Comparison of ENCODE assay signal across 6 worm cellular contexts in the genomic region with DNA sequence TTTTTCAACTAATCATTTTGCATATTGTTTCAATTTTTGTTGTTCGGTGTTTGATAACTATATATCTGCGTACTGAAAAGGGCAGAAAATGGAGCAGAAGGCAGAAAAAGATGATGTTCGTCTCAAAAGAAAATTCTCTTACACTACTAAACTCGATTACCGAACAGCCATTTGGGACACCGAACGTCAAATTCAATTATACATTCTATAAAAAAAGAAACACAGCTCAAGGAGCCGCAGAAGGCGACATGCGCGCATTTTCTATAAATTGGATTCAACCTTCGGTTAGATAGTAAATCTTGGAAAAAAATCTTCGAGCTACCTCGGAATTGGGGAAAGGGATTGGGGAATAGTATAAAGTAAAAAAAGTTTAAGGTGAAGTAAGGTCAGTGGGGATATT.
TF ChIP-seq lines count a peak whose summit lies in the region.

No protein-coding gene starts in this region.

TF ChIP-seq in whole organism, L1 larva, 84 proteins besides CTCF, POLR2A, EP300 and RAD21:
- TF ChIP-seq fkh-10 (GFP tag; optimal IDR thresholded peaks at IDR 0.05; lab: Kevin White, UChicago) = peak; percentile 82
- TF ChIP-seq fos-1 (tag; optimal IDR thresholded peaks at IDR 0.05; lab: Kevin White, UChicago) = no peak

TF ChIP-seq in whole organism, L2 larva, 48 proteins besides CTCF, POLR2A, EP300 and RAD21:
- TF ChIP-seq fos-1 (tag; optimal IDR thresholded peaks at IDR 0.05; lab: Kevin White, UChicago) = no peak
- TF ChIP-seq nhr-12 (tag; optimal IDR thresholded peaks at IDR 0.05; lab: Kevin White, UChicago) = no peak
- no peak for TF ChIP-seq dmd-4 (tag; optimal IDR thresholded peaks at IDR 0.05; lab: Kevin White, UChicago)
- no peak for TF ChIP-seq unc-55 (GFP tag; optimal IDR thresholded peaks at IDR 0.05; lab: Kevin White, UChicago)
- no peak for TF ChIP-seq nhr-11 (tag; optimal IDR thresholded peaks at IDR 0.05; lab: Kevin White, UChicago)
- peak; percentile 38 for TF ChIP-seq sma-9 (GFP tag; optimal IDR thresholded peaks at IDR 0.05; lab: Kevin White, UChicago)
- TF ChIP-seq sma-9 (tag; optimal IDR thresholded peaks at IDR 0.05; lab: Kevin White, UChicago) = no peak
- TF ChIP-seq F13H6.1 (tag; optimal IDR thresholded peaks at IDR 0.05; lab: Kevin White, UChicago) = no peak
TF ChIP-seq in whole organism, L2 larva: peak in this region for 1.

TF ChIP-seq in whole organism, L3 larva, 47 proteins besides CTCF, POLR2A, EP300 and RAD21:
- TF ChIP-seq ceh-28 (tag; optimal IDR thresholded peaks at IDR 0.05; lab: Kevin White, UChicago) (no peak), nfya-1 (tag; optimal IDR thresholded peaks at IDR 0.05; lab: Kevin White, UChicago; ENCODE audit: insufficient read depth) (peak; percentile 12), daf-12 (tag; optimal IDR thresholded peaks at IDR 0.05; lab: Kevin White, UChicago) (no peak), fkh-10 (GFP tag; optimal IDR thresholded peaks at IDR 0.05; lab: Kevin White, UChicago) (peak; percentile 83)
TF ChIP-seq in whole organism, L3 larva: peak in this region for 2.

TF ChIP-seq in whole organism, L4 larva, 104 proteins besides CTCF, POLR2A, EP300 and RAD21 (continues in another document):
- TF ChIP-seq pqm-1 (tag; optimal IDR thresholded peaks at IDR 0.05; lab: Kevin White, UChicago) = no peak
- TF ChIP-seq zip-11 (GFP tag; IDR thresholded peaks at IDR 0.05; lab: Robert Waterston, UW) = no peak
- no peak for TF ChIP-seq R02D3.7 (tag; optimal IDR thresholded peaks at IDR 0.05; lab: Kevin White, UChicago)
- no peak for TF ChIP-seq mxl-2 (GFP tag; conservative IDR thresholded peaks at IDR 0.05; lab: Robert Waterston, UW)
- TF ChIP-seq ceh-32 (tag; optimal IDR thresholded peaks at IDR 0.05; lab: Kevin White, UChicago; ENCODE audit: poor library complexity) = no peak
- TF ChIP-seq spr-3 (GFP tag; optimal IDR thresholded peaks at IDR 0.05; lab: Kevin White, UChicago) = no peak
- peak; percentile 85 for TF ChIP-seq fkh-10 (GFP tag; optimal IDR thresholded peaks at IDR 0.05; lab: Kevin White, UChicago)
- no peak for TF ChIP-seq nhr-77 (tag; optimal IDR thresholded peaks at IDR 0.05; lab: Kevin White, UChicago)
- TF ChIP-seq nhr-25 (tag; optimal IDR thresholded peaks at IDR 0.05; lab: Kevin White, UChicago; ENCODE audit: borderline replicate concordance, insufficient read depth) = no peak
- TF ChIP-seq lin-15B (tag; optimal IDR thresholded peaks at IDR 0.05; lab: Kevin White, UChicago) = no peak
- TF ChIP-seq ZK546.5 (tag; optimal IDR thresholded peaks at IDR 0.05; lab: Kevin White, UChicago) = no peak
- no peak for TF ChIP-seq ceh-62 (tag; optimal IDR thresholded peaks at IDR 0.05; lab: Kevin White, UChicago)
- TF ChIP-seq ama-1 (optimal IDR thresholded peaks at IDR 0.05; lab: Kevin White, UChicago) = no peak
- TF ChIP-seq ctbp-1 (GFP tag; IDR thresholded peaks at IDR 0.05; lab: Robert Waterston, UW) = peak; percentile 59
- no peak for TF ChIP-seq zip-2 (tag; optimal IDR thresholded peaks at IDR 0.05; lab: Kevin White, UChicago)
- no peak for TF ChIP-seq dpl-1 (GFP tag; optimal IDR thresholded peaks at IDR 0.05; lab: Kevin White, UChicago)
- no peak for TF ChIP-seq nhr-10 (tag; optimal IDR thresholded peaks at IDR 0.05; lab: Kevin White, UChicago)
- TF ChIP-seq set-16 (GFP tag; IDR thresholded peaks at IDR 0.05; lab: Robert Waterston, UW) = no peak
- no peak for TF ChIP-seq php-3 (GFP tag; IDR thresholded peaks at IDR 0.05; lab: Robert Waterston, UW)
- TF ChIP-seq dmd-6 (GFP tag; IDR thresholded peaks at IDR 0.05; lab: Robert Waterston, UW) = peak; percentile 31; the same call in 1 of the 2 replicates
- no peak for TF ChIP-seq daf-8 (GFP tag; IDR thresholded peaks at IDR 0.05; lab: Robert Waterston, UW)
- TF ChIP-seq ces-1 (GFP tag; optimal IDR thresholded peaks at IDR 0.05; lab: Kevin White, UChicago) = peak; percentile 87
- TF ChIP-seq ceh-44 (GFP tag; IDR thresholded peaks at IDR 0.05; lab: Robert Waterston, UW) = no peak
- no peak for TF ChIP-seq madf-5 (GFP tag; IDR thresholded peaks at IDR 0.05; lab: Robert Waterston, UW)
- TF ChIP-seq tag-97 (GFP tag; IDR thresholded peaks at IDR 0.05; lab: Robert Waterston, UW) = no peak

TF ChIP-seq in whole organism, late embryonic, 69 proteins besides CTCF, POLR2A, EP300 and RAD21:
- TF ChIP-seq unc-42 (tag; optimal IDR thresholded peaks at IDR 0.05; lab: Kevin White, UChicago) = peak; percentile 71
- no peak for TF ChIP-seq ama-1 (optimal IDR thresholded peaks at IDR 0.05; lab: Kevin White, UChicago)

TF ChIP-seq in whole organism, mixed stage, embryonic, 35 proteins besides CTCF, POLR2A, EP300 and RAD21:
- peak; percentile 90 for TF ChIP-seq ces-1 (GFP tag; optimal IDR thresholded peaks at IDR 0.05; lab: Kevin White, UChicago)
- no peak for TF ChIP-seq nhr-237 (tag; optimal IDR thresholded peaks at IDR 0.05; lab: Kevin White, UChicago)
TF ChIP-seq in whole organism, mixed stage, embryonic: peak in this region for 1.
